Worm (Caenorhabditis elegans) whole organism, midembryonic: ENCODE measurements around the gene T07C4.3.

Experiments used
- T22C8.4 ChIP-seq: fragments of 200-800 bp; sonication (Bioruptor generic); IDR thresholded peaks from 2 replicates; pipeline ENCODE4 v1.3.6; 2022; ENCODE audit warnings: missing genetic modification characterization, missing compliant biosample characterization
- cog-1 ChIP-seq: sonication (generic microtip); optimal IDR thresholded peaks from 2 replicates; lab custom pipeline; 2016; ENCODE audit warnings: missing genetic modification characterization, missing compliant biosample characterization
- flt-1 ChIP-seq: fragments of 200-800 bp; sonication (Bioruptor generic); IDR thresholded peaks from 2 replicates; pipeline ENCODE4 v1.3.6; 2022; ENCODE audit warnings: missing genetic modification characterization, missing compliant biosample characterization
- med-1 ChIP-seq: sonication (generic microtip); optimal IDR thresholded peaks from 2 replicates; lab custom pipeline; 2017; ENCODE audit warnings: missing genetic modification characterization, mild to moderate bottlenecking, missing compliant biosample characterization, antibody characterized with exemption, missing genetic modification reagents; ENCODE audit not compliant: insufficient read depth
- ref-1 ChIP-seq: fragments of 200-800 bp; sonication (Bioruptor generic); conservative IDR thresholded peaks from 2 replicates; pipeline ENCODE4 v1.3.6; 2022; ENCODE audit warnings: missing genetic modification reagents, missing genetic modification characterization, missing compliant biosample characterization
- tab-1 ChIP-seq: fragments of 200-800 bp; sonication (Bioruptor generic); IDR thresholded peaks from 2 replicates; pipeline ENCODE4 v1.3.6; 2022; ENCODE audit warnings: missing genetic modification characterization, missing compliant biosample characterization
- ztf-23 ChIP-seq: fragments of 200-800 bp; sonication (Bioruptor generic); IDR thresholded peaks from 2 replicates; pipeline ENCODE4 v1.3.6; 2022; ENCODE audit warnings: missing genetic modification reagents, missing genetic modification characterization, missing compliant biosample characterization

DNA sequence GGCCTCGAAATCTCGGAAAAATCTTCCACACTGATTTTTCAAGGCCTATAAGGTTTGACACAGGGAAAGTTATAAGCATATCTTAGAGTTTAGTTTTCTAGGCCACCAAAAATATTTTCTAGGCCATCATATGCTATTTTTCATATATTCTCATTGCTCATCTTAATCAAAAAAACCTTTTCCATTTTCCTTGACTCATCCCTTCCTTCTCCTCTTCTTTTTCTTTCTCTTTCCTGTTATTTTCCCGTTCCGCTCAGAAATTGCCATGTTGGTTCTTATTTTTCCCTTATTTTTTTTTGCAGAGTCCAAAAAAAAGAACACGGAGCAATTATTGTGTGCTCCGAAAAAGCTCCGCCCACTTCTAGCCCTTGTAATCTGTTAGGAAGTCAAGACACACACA, 12.7 kb downstream of the T07C4.3 start, which contains the start of gene tbc-8:
- no peak for TF ChIP-seq ref-1 (GFP tag; lab: Robert Waterston, UW)
- TF ChIP-seq flt-1 (GFP tag; lab: Robert Waterston, UW): no peak
- TF ChIP-seq med-1: no peak
- no peak for TF ChIP-seq tab-1 (GFP tag; lab: Robert Waterston, UW)
- TF ChIP-seq cog-1 (tag; lab: Kevin White, UChicago): no peak
- no peak for TF ChIP-seq ztf-23
- no peak for TF ChIP-seq T22C8.4 (GFP tag; lab: Robert Waterston, UW)
